Worm (Caenorhabditis elegans): Measurements from ENCODE around the gene ubxn-4.

ubxn-4 gene

DNA sequence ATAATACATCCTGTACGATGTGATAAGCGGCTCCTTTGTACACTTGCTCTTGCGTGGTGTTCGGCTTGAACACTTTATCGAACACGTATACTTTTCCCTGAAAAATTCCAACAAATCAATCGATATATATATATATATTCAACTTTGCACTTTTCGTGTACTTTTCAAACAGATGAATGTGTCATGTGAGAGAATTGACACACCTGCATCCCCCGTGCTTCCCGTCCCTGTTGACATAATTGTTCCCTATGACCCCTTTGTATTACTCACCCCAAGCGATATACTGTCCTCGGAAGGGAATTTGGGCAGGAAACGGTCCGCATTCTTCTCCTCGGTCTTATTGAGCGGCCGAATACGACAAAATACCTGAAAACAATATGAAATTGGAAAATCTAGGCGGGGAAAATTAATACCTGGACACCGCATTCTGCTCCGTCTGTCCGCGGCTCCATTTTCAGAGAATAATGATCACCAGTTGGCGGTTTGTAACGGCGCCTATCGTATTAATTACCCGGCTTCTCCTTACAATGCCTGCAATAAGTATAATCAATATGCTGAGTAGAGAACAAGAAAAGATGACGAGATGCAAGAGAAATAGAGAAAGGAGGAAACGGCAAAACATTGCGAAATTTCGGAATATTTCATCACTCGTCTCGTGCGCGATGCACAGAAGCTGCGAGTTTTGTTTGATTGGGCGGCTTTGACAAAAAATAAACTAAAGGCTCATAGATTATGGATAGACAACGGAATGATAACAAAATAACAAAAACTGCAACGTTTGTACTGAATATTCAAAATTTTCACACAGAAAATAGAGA lies 50.5 kb downstream of the ubxn-4 start, which contains the start of gene unc-116:
Gene unc-116 (minus strand): TSS at position 531 of the 818 bp plus-strand sequence.
- TF ChIP-seq ama-1 (optimal IDR thresholded peaks at IDR 0.05) (no peak), efl-1 (optimal IDR thresholded peaks at IDR 0.05) (peak; percentile 31 to 74), efl-1 (GFP tag; optimal IDR thresholded peaks at IDR 0.05 in 1 of 2) (peak; percentile 54 to 94), rnt-1 (tag; optimal IDR thresholded peaks at IDR 0.05) (no peak), hpl-2 (GFP tag; optimal IDR thresholded peaks at IDR 0.05) (peak; percentile 49), hlh-4 (tag; optimal IDR thresholded peaks at IDR 0.05) (no peak), sup-37 (GFP tag; optimal IDR thresholded peaks at IDR 0.05) (no peak), C04F5.9 (tag; optimal IDR thresholded peaks at IDR 0.05) (no peak), unc-30 (tag; optimal IDR thresholded peaks at IDR 0.05) (no peak), xbp-1 (tag; optimal IDR thresholded peaks at IDR 0.05) (no peak), blmp-1 (tag; optimal IDR thresholded peaks at IDR 0.05) (peak; percentile 35), elt-3 (tag; optimal IDR thresholded peaks at IDR 0.05) (peak in 1 of 6 experiments; percentile 13), swsn-7 (tag; optimal IDR thresholded peaks at IDR 0.05) (peak; percentile 2), fkh-4 (tag; optimal IDR thresholded peaks at IDR 0.05; ENCODE audit: borderline replicate concordance) (no peak), fos-1 (tag; optimal IDR thresholded peaks at IDR 0.05) (peak; percentile 8), ceh-63 (GFP tag; optimal IDR thresholded peaks at IDR 0.05) (no peak), ceh-8 (GFP tag; optimal IDR thresholded peaks at IDR 0.05) (no peak), mdl-1 (tag; optimal IDR thresholded peaks at IDR 0.05) (peak in 1 of 2 experiments; percentile 74), zip-4 (GFP tag; optimal IDR thresholded peaks at IDR 0.05) (peak; percentile 92), alr-1 (tag; optimal IDR thresholded peaks at IDR 0.05; ENCODE audit: borderline replicate concordance) (no peak), tbx-2 (tag; optimal IDR thresholded peaks at IDR 0.05) (no peak), ets-5 (GFP tag; IDR thresholded peaks at IDR 0.05) (no peak), nhr-71 (tag; optimal IDR thresholded peaks at IDR 0.05) (peak; percentile 63), lin-15B (tag; optimal IDR thresholded peaks at IDR 0.05) (peak; percentile 18), ztf-11 (tag; optimal IDR thresholded peaks at IDR 0.05) (no peak), dpl-1 (GFP tag; optimal IDR thresholded peaks at IDR 0.05) (peak in 2 of 3 experiments; percentile 18 to 31), vab-15 (tag; optimal IDR thresholded peaks at IDR 0.05) (no peak), jun-1 (tag; optimal IDR thresholded peaks at IDR 0.05) (peak; percentile 27), lsy-2 (tag; optimal IDR thresholded peaks at IDR 0.05) (peak; percentile 60 to 70), irx-1 (tag; optimal IDR thresholded peaks at IDR 0.05) (no peak), ceh-82 (tag; optimal IDR thresholded peaks at IDR 0.05) (peak; percentile 50 to 72 (median 58)), nhr-19 (GFP tag; conservative IDR thresholded peaks at IDR 0.05) (peak; percentile 32; the same call in 1 of the 2 replicates), egl-27 (tag; optimal IDR thresholded peaks at IDR 0.05) (no peak), pqm-1 (tag; optimal IDR thresholded peaks at IDR 0.05) (no peak), unc-130 (tag; optimal IDR thresholded peaks at IDR 0.05) (peak; percentile 2), pax-3 (tag; optimal IDR thresholded peaks at IDR 0.05) (no peak), nhr-237 (tag; optimal IDR thresholded peaks at IDR 0.05) (peak; percentile 11), mef-2 (tag; optimal IDR thresholded peaks at IDR 0.05) (no peak), unc-86 (tag; optimal IDR thresholded peaks at IDR 0.05) (no peak), mab-9 (GFP tag; IDR thresholded peaks at IDR 0.05) (no peak), nhr-12 (tag; optimal IDR thresholded peaks at IDR 0.05) (no peak), F16B12.6 (tag; optimal IDR thresholded peaks at IDR 0.05) (peak; percentile 43), skn-1 (tag; optimal IDR thresholded peaks at IDR 0.05) (peak; percentile 94), lin-13 (GFP tag; optimal IDR thresholded peaks at IDR 0.05) (peak; percentile 7), sox-4 (tag; optimal IDR thresholded peaks at IDR 0.05) (no peak), efl-3 (GFP tag; optimal IDR thresholded peaks at IDR 0.05) (no peak), ceh-90 (tag; optimal IDR thresholded peaks at IDR 0.05) (no peak), ztf-4 (tag; optimal IDR thresholded peaks at IDR 0.05) (peak; percentile 54), aly-2 (tag; optimal IDR thresholded peaks at IDR 0.05) (no peak), unc-62 (GFP tag; optimal IDR thresholded peaks at IDR 0.05) (no peak), lin-14 (GFP tag; optimal IDR thresholded peaks at IDR 0.05) (peak; percentile 75), nhr-11 (tag; optimal IDR thresholded peaks at IDR 0.05) (no peak)
